Worm (Caenorhabditis elegans) whole organism, L3 larva: ENCODE measurements around the gene C25B8.8.

Experiments used
- ZK546.5 ChIP-seq: sonication (generic microtip); optimal IDR thresholded peaks from 2 replicates; lab custom pipeline; 2017; ENCODE audit warnings: missing biosample characterization, missing genetic modification characterization
- aly-2 ChIP-seq: fragments of 150-350 bp; optimal IDR thresholded peaks from 2 replicates; lab custom pipeline; 2014; ENCODE audit warnings: missing biosample characterization, missing genetic modification characterization
- ama-1 ChIP-seq: fragments of 150-350 bp; optimal IDR thresholded peaks from 2 replicates; lab custom pipeline; 2018
- ceh-16 ChIP-seq: sonication (generic microtip); optimal IDR thresholded peaks from 2 replicates; lab custom pipeline; 2017; ENCODE audit warnings: missing biosample characterization, missing genetic modification characterization
- ceh-28 ChIP-seq: fragments of 150-350 bp; optimal IDR thresholded peaks from 2 replicates; lab custom pipeline; 2014; ENCODE audit warnings: missing biosample characterization, missing genetic modification reagents, missing genetic modification characterization
- daf-12 ChIP-seq: fragments of 150-350 bp; optimal IDR thresholded peaks from 2 replicates; lab custom pipeline; 2014; ENCODE audit warnings: missing biosample characterization, missing genetic modification reagents, missing genetic modification characterization
- elt-1 ChIP-seq: fragments of 150-350 bp; optimal IDR thresholded peaks from 2 replicates; lab custom pipeline; 2014; ENCODE audit warnings: missing biosample characterization, missing genetic modification characterization
- elt-2 ChIP-seq: sonication (generic microtip); optimal IDR thresholded peaks from 2 replicates; lab custom pipeline; 2016; ENCODE audit warnings: missing genetic modification reagents, mild to moderate bottlenecking, missing genetic modification characterization, missing compliant biosample characterization
- elt-3 ChIP-seq, 3 experiments: fragments of 150-350 bp in 1 of 3; sonication (generic microtip) in 2 of 3; optimal IDR thresholded peaks; 2 replicates in 2 of 3; 4 replicates in 1 of 3; lab custom pipeline; 2014 to 2017; ENCODE audit warnings: missing biosample characterization in 3 of 3, missing genetic modification characterization in 3 of 3
- eor-1 ChIP-seq, 2 experiments: fragments of 150-350 bp; optimal IDR thresholded peaks; 2 replicates each; lab custom pipeline; 2014 to 2018; ENCODE audit warnings: missing biosample characterization in 2 of 2, missing genetic modification characterization in 2 of 2
- fkh-10 ChIP-seq: sonication (generic microtip); optimal IDR thresholded peaks from 2 replicates; lab custom pipeline; 2017; ENCODE audit warnings: missing biosample characterization, missing genetic modification reagents, missing genetic modification characterization
- fkh-2 ChIP-seq: fragments of 150-350 bp; optimal IDR thresholded peaks from 2 replicates; lab custom pipeline; 2014; ENCODE audit warnings: missing biosample characterization, missing genetic modification reagents, missing genetic modification characterization
- fos-1 ChIP-seq: fragments of 150-350 bp; optimal IDR thresholded peaks from 2 replicates; lab custom pipeline; 2014; ENCODE audit warnings: missing biosample characterization, missing genetic modification characterization
- hmg-11 ChIP-seq: sonication (generic microtip); optimal IDR thresholded peaks from 2 replicates; lab custom pipeline; 2016; ENCODE audit warnings: missing genetic modification characterization, missing compliant biosample characterization
- jun-1 ChIP-seq: fragments of 150-350 bp; optimal IDR thresholded peaks from 2 replicates; lab custom pipeline; 2014; ENCODE audit warnings: missing biosample characterization, missing genetic modification reagents, missing genetic modification characterization
- lin-15B ChIP-seq: fragments of 150-350 bp; optimal IDR thresholded peaks from 2 replicates; lab custom pipeline; 2014; ENCODE audit warnings: missing biosample characterization, missing genetic modification characterization
- lin-39 ChIP-seq: fragments of 150-350 bp; optimal IDR thresholded peaks from 2 replicates; lab custom pipeline; 2018; ENCODE audit warnings: missing biosample characterization, missing genetic modification reagents, missing genetic modification characterization
- lsy-12 ChIP-seq: sonication (generic microtip); optimal IDR thresholded peaks from 2 replicates; lab custom pipeline; 2016; ENCODE audit warnings: mild to moderate bottlenecking, missing genetic modification characterization, missing compliant biosample characterization
- mdl-1 ChIP-seq: fragments of 150-350 bp; optimal IDR thresholded peaks from 2 replicates; lab custom pipeline; 2014; ENCODE audit warnings: missing biosample characterization, missing genetic modification characterization
- mml-1 ChIP-seq: fragments of 150-350 bp; sonication (generic microtip); optimal IDR thresholded peaks from 3 replicates; lab custom pipeline; 2014; ENCODE audit warnings: missing biosample characterization, missing genetic modification characterization
- nfya-1 ChIP-seq: sonication (generic microtip); optimal IDR thresholded peaks from 2 replicates; lab custom pipeline; 2017; ENCODE audit warnings: missing genetic modification characterization, mild to moderate bottlenecking, missing compliant biosample characterization, antibody characterized with exemption, moderate library complexity; ENCODE audit not compliant: insufficient read depth
- nhr-11 ChIP-seq: fragments of 150-350 bp; optimal IDR thresholded peaks from 2 replicates; lab custom pipeline; 2014; ENCODE audit warnings: missing biosample characterization, missing genetic modification characterization
- nhr-12 ChIP-seq: fragments of 150-350 bp; optimal IDR thresholded peaks from 2 replicates; lab custom pipeline; 2014; ENCODE audit warnings: missing biosample characterization, missing genetic modification characterization
- nhr-23 ChIP-seq: fragments of 150-350 bp; optimal IDR thresholded peaks from 2 replicates; lab custom pipeline; 2014; ENCODE audit warnings: missing biosample characterization, missing genetic modification reagents, missing genetic modification characterization
- nhr-25 ChIP-seq: sonication (generic microtip); optimal IDR thresholded peaks from 2 replicates; lab custom pipeline; 2017; ENCODE audit warnings: missing biosample characterization, missing genetic modification characterization
- nhr-28 ChIP-seq: fragments of 150-350 bp; optimal IDR thresholded peaks from 2 replicates; lab custom pipeline; 2014; ENCODE audit warnings: missing biosample characterization, missing genetic modification characterization
- nhr-43 ChIP-seq: sonication (generic microtip); optimal IDR thresholded peaks from 2 replicates; lab custom pipeline; 2016; ENCODE audit warnings: mild to moderate bottlenecking, missing genetic modification characterization, missing compliant biosample characterization; ENCODE audit not compliant: poor library complexity, severe bottlenecking
- nhr-76 ChIP-seq: fragments of 150-350 bp; sonication (generic microtip); optimal IDR thresholded peaks from 5 replicates; lab custom pipeline; 2014; ENCODE audit warnings: missing biosample characterization, missing genetic modification characterization
- nhr-77 ChIP-seq: fragments of 150-350 bp; optimal IDR thresholded peaks from 2 replicates; lab custom pipeline; 2014; ENCODE audit warnings: missing biosample characterization, missing genetic modification characterization
- pha-4 ChIP-seq: fragments of 150-350 bp; optimal IDR thresholded peaks from 2 replicates; lab custom pipeline; 2014; ENCODE audit warnings: missing biosample characterization, missing genetic modification reagents, missing genetic modification characterization
- pqm-1 ChIP-seq: fragments of 150-350 bp; optimal IDR thresholded peaks from 2 replicates; lab custom pipeline; 2017; ENCODE audit warnings: missing biosample characterization, missing genetic modification characterization, inconsistent platforms
- sea-2 ChIP-seq: fragments of 150-350 bp; sonication (generic microtip); optimal IDR thresholded peaks from 4 replicates; lab custom pipeline; 2014; ENCODE audit warnings: missing biosample characterization, missing genetic modification reagents, missing genetic modification characterization
- skn-1 ChIP-seq: fragments of 150-350 bp; optimal IDR thresholded peaks from 2 replicates; lab custom pipeline; 2014; ENCODE audit warnings: missing biosample characterization, missing genetic modification characterization
- snpc-4 ChIP-seq: fragments of 150-350 bp; optimal IDR thresholded peaks from 2 replicates; lab custom pipeline; 2014; ENCODE audit warnings: missing biosample characterization, missing genetic modification characterization
- tbx-2 ChIP-seq: sonication (generic microtip); optimal IDR thresholded peaks from 2 replicates; lab custom pipeline; 2016; ENCODE audit warnings: mild to moderate bottlenecking, missing genetic modification characterization, missing compliant biosample characterization
- unc-39 ChIP-seq: sonication (generic microtip); optimal IDR thresholded peaks from 4 replicates; lab custom pipeline; 2017; ENCODE audit warnings: missing biosample characterization, missing genetic modification characterization
- unc-62 ChIP-seq: fragments of 150-350 bp; sonication (generic microtip); optimal IDR thresholded peaks from 4 replicates; lab custom pipeline; 2014; ENCODE audit warnings: missing biosample characterization, missing genetic modification reagents, missing genetic modification characterization
- ztf-11 ChIP-seq: fragments of 150-350 bp; optimal IDR thresholded peaks from 2 replicates; lab custom pipeline; 2014; ENCODE audit warnings: missing biosample characterization, missing genetic modification characterization
- ztf-4 ChIP-seq: fragments of 150-350 bp; optimal IDR thresholded peaks from 2 replicates; lab custom pipeline; 2014; ENCODE audit warnings: missing biosample characterization, missing genetic modification characterization

C25B8.8 gene

DNA sequence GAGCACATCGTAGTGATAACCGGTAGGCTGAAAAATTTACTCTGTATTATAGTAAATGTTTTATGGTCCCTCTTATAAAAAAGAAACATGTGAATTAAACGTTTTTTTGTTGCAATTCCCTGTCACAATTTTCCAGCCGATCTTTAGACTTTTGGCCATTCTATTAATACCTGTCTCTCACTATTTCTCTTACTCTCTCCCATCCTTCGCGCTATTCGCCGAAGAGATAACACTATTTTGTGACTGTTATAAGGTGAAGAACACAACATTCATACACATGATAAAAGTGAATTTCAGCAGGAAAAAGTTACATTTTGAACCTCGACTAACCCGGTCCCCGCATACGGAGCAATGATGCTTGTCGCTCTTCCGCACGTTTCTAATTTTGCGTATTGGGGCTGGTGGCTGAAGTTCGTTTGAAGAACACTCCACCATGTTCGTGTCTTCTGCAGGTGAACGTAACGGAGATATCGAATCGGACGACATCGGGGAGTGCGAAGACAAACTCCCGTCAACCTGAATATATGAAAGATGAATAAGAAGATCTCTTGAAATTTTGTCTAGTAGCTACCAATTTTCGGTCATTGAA, 29.3 kb downstream of the C25B8.8 start:
- peak; percentile 40 for TF ChIP-seq jun-1 (tag; lab: Kevin White, UChicago)
- TF ChIP-seq nfya-1: peak; percentile 16
- no peak for TF ChIP-seq unc-62
- peak; percentile 73 for TF ChIP-seq elt-2 (tag; lab: Kevin White, UChicago)
- TF ChIP-seq fkh-2 (tag; lab: Kevin White, UChicago): no peak
- peak; percentile 67 for TF ChIP-seq nhr-23 (tag; lab: Kevin White, UChicago)
- no peak for TF ChIP-seq nhr-11 (tag; lab: Kevin White, UChicago)
- TF ChIP-seq ztf-11: no peak
- TF ChIP-seq nhr-25 (tag; lab: Kevin White, UChicago): peak; percentile 75
- TF ChIP-seq unc-39 (tag; lab: Kevin White, UChicago): no peak
- peak; percentile 62 for TF ChIP-seq nhr-43 (tag; lab: Kevin White, UChicago)
- no peak for TF ChIP-seq lsy-12 (tag; lab: Kevin White, UChicago)
- TF ChIP-seq eor-1 (tag; optimal IDR thresholded peaks at IDR 0.05; lab: Kevin White, UChicago): no peak
- TF ChIP-seq pqm-1: peak; percentile 70
- no peak for TF ChIP-seq nhr-77
- TF ChIP-seq sea-2 (GFP tag; lab: Kevin White, UChicago): no peak
- no peak for TF ChIP-seq nhr-12 (tag; lab: Kevin White, UChicago)
- no peak for TF ChIP-seq elt-3 (tag; optimal IDR thresholded peaks at IDR 0.05; lab: Kevin White, UChicago)
- TF ChIP-seq ceh-28 (tag; lab: Kevin White, UChicago): peak; percentile 32

DNA sequence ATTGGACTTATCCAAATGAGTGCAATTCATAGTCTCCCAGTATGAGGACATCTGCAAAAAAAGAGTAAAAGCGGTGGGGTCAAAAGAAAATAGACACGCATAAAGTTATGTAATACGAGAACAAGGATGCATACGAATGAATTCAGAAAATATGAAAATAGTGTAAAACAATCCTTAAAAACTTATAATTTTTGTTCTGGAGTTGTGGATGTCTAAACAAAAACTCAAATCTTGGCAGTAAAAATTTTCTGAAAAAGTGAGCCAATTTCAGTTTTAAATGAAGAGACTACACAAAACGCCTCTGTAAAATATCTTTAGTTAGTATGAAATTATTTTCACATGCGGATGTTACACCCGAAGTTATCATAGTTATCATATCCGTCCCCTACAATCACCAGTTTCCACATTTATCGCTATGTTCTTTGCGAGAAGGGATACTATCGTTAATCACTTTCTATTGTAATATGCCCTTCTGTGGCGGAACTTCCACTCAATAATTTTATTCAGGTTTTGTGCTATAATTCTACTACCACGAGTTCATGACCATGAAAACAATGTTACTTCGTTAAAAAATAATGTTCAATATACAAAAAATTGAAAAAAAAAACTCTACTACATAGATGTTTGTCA, 30.9 kb downstream of the C25B8.8 start, which contains the start of gene nhr-120:
nhr-120 (minus strand) TSS at position 51 of the 630 bp plus-strand sequence.
- peak; percentile 17 for TF ChIP-seq nhr-25 (tag; lab: Kevin White, UChicago)
- no peak for TF ChIP-seq nhr-23 (tag; lab: Kevin White, UChicago)

DNA sequence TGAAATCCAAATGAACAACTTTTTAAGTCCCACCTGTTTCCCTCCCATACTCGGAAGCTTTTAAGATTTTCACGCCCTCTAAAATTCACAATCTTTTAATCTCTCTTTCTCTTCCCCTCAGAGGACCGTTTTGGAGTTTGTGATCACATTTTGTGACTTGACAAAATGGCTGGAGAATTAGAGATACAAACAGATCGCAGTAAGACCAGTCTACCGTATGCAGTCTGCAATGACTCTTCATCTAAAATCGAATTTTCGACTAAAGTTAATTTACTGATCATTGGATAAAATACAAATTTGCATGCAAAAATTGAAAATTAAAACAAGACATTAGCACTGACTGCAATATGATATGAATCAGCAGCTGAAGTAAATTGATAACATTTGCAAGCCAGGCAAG, 31.7 kb downstream of the C25B8.8 start:
- TF ChIP-seq nhr-23 (tag; lab: Kevin White, UChicago): no peak
- no peak for TF ChIP-seq ZK546.5 (tag; lab: Kevin White, UChicago)
- no peak for TF ChIP-seq elt-1
- no peak for TF ChIP-seq ama-1 (lab: Kevin White, UChicago)
- TF ChIP-seq daf-12: no peak
- TF ChIP-seq unc-39 (tag; lab: Kevin White, UChicago): no peak
- peak; percentile 18 for TF ChIP-seq nfya-1
- TF ChIP-seq elt-2 (tag; lab: Kevin White, UChicago): peak; percentile 29
- no peak for TF ChIP-seq tbx-2 (tag; lab: Kevin White, UChicago)
- no peak for TF ChIP-seq lin-15B (tag; lab: Kevin White, UChicago)
- peak; percentile 55 for TF ChIP-seq nhr-25 (tag; lab: Kevin White, UChicago)
- no peak for TF ChIP-seq pqm-1
- TF ChIP-seq nhr-76 (tag; lab: Kevin White, UChicago): no peak

DNA sequence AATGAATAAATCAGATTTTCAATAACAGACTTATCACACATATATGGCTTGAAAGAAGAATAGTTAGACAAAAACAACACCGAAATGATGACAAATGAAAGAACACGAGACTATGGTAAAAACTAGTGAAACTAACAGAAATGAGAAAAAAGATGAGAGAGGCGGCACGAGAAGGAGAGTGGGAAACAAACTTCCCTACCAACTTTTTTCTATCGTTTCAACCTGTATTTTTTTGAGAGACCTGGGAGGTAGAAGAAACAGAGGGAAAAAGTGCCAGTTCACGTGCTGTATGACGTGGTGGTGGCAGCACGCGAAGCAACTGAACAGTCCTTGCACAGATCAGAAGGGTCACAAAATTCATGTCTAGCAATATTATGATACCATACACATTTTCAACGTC, 33.0 kb downstream of the C25B8.8 start:
- TF ChIP-seq lin-39 (tag; lab: Kevin White, UChicago): no peak
- TF ChIP-seq hmg-11 (tag; lab: Kevin White, UChicago): no peak
- no peak for TF ChIP-seq nhr-43 (tag; lab: Kevin White, UChicago)
- TF ChIP-seq ztf-4: no peak
- no peak for TF ChIP-seq elt-1
- TF ChIP-seq aly-2 (tag; lab: Kevin White, UChicago): no peak
- TF ChIP-seq lsy-12 (tag; lab: Kevin White, UChicago): no peak
- peak; percentile 49 for TF ChIP-seq elt-2 (tag; lab: Kevin White, UChicago)
- no peak for TF ChIP-seq snpc-4 (tag; lab: Kevin White, UChicago)
- no peak for TF ChIP-seq eor-1 (tag; optimal IDR thresholded peaks at IDR 0.05; lab: Kevin White, UChicago)
- TF ChIP-seq mml-1 (tag; lab: Kevin White, UChicago): no peak
- peak; percentile 49 for TF ChIP-seq nhr-25 (tag; lab: Kevin White, UChicago)
- TF ChIP-seq nhr-23 (tag; lab: Kevin White, UChicago): peak; percentile 29
- peak; percentile 65 for TF ChIP-seq pha-4
- TF ChIP-seq nhr-28 (tag; lab: Kevin White, UChicago): no peak
- peak; percentile 41 for TF ChIP-seq skn-1 (tag; lab: Kevin White, UChicago)
- TF ChIP-seq nhr-11 (tag; lab: Kevin White, UChicago): no peak
- TF ChIP-seq pqm-1: no peak
- TF ChIP-seq ceh-16 (tag; lab: Kevin White, UChicago): no peak
- no peak for TF ChIP-seq fos-1 (tag; lab: Kevin White, UChicago)
- TF ChIP-seq sea-2 (GFP tag; lab: Kevin White, UChicago): no peak
- TF ChIP-seq mdl-1 (tag; lab: Kevin White, UChicago): peak; percentile 34
- TF ChIP-seq ZK546.5 (tag; lab: Kevin White, UChicago): no peak
- no peak for TF ChIP-seq fkh-10 (GFP tag; lab: Kevin White, UChicago)
- no peak for TF ChIP-seq jun-1 (tag; lab: Kevin White, UChicago)
- no peak for TF ChIP-seq nfya-1
